Fruit fly (Drosophila melanogaster): ENCODE results near the gene Rubicon.

Rubicon gene

dm6 chrX:8721501-8721900 lies 44.6 kb downstream of the Rubicon start:
- TF ChIP-seq EcR (GFP tag; optimal IDR thresholded peaks at IDR 0.05), result no peak
- no peak for TF ChIP-seq Dll (optimal IDR thresholded peaks at IDR 0.05)

dm6 chrX:8723393-8723987 lies 46.6 kb downstream of the Rubicon start:
- TF ChIP-seq psq (optimal IDR thresholded peaks at IDR 0.05) (no peak), usp (GFP tag; optimal IDR thresholded peaks at IDR 0.05) (no peak), pan (optimal IDR thresholded peaks at IDR 0.05) (no peak), Dll (optimal IDR thresholded peaks at IDR 0.05) (no peak), CG8478 (optimal IDR thresholded peaks at IDR 0.05) (no peak), EcR (GFP tag; optimal IDR thresholded peaks at IDR 0.05) (no peak)

dm6 chrX:8724815-8725214 lies 48.0 kb downstream of the Rubicon start:
- TF ChIP-seq usp (GFP tag; optimal IDR thresholded peaks at IDR 0.05), result no peak
- TF ChIP-seq Dll (optimal IDR thresholded peaks at IDR 0.05), result no peak
- TF ChIP-seq EcR (GFP tag; optimal IDR thresholded peaks at IDR 0.05), result no peak
- TF ChIP-seq psq (optimal IDR thresholded peaks at IDR 0.05), result no peak
- TF ChIP-seq pan (optimal IDR thresholded peaks at IDR 0.05), result no peak
- no peak for TF ChIP-seq CG8478 (optimal IDR thresholded peaks at IDR 0.05)

dm6 chrX:8725238-8725637 lies 48.4 kb downstream of the Rubicon start:
- TF ChIP-seq psq (optimal IDR thresholded peaks at IDR 0.05) (no peak), pan (optimal IDR thresholded peaks at IDR 0.05) (no peak), CG8478 (optimal IDR thresholded peaks at IDR 0.05) (no peak), Dll (optimal IDR thresholded peaks at IDR 0.05) (no peak), usp (GFP tag; optimal IDR thresholded peaks at IDR 0.05) (no peak), EcR (GFP tag; optimal IDR thresholded peaks at IDR 0.05) (no peak)

- TF ChIP-seq pan (optimal IDR thresholded peaks at IDR 0.05), result no peak
- TF ChIP-seq usp (GFP tag; optimal IDR thresholded peaks at IDR 0.05), result no peak
- no peak for TF ChIP-seq Dll (optimal IDR thresholded peaks at IDR 0.05)
- TF ChIP-seq EcR (GFP tag; optimal IDR thresholded peaks at IDR 0.05), result no peak
- TF ChIP-seq CG8478 (optimal IDR thresholded peaks at IDR 0.05), result no peak
- no peak for TF ChIP-seq psq (optimal IDR thresholded peaks at IDR 0.05)
Measured at dm6 chrX:8726816-8727215, 50.0 kb downstream of the Rubicon start.

dm6 chrX:8728030-8728429 lies 51.2 kb downstream of the Rubicon start:
- TF ChIP-seq psq (optimal IDR thresholded peaks at IDR 0.05), result no peak
- no peak for TF ChIP-seq pan (optimal IDR thresholded peaks at IDR 0.05)
- no peak for TF ChIP-seq Dll (optimal IDR thresholded peaks at IDR 0.05)
- TF ChIP-seq CG8478 (optimal IDR thresholded peaks at IDR 0.05), result no peak
- no peak for TF ChIP-seq usp (GFP tag; optimal IDR thresholded peaks at IDR 0.05)
- TF ChIP-seq EcR (GFP tag; optimal IDR thresholded peaks at IDR 0.05), result no peak

- TF ChIP-seq EcR (GFP tag; optimal IDR thresholded peaks at IDR 0.05) (no peak), psq (optimal IDR thresholded peaks at IDR 0.05) (no peak), usp (GFP tag; optimal IDR thresholded peaks at IDR 0.05) (no peak), pan (optimal IDR thresholded peaks at IDR 0.05) (no peak), Dll (optimal IDR thresholded peaks at IDR 0.05) (no peak), CG8478 (optimal IDR thresholded peaks at IDR 0.05) (no peak)
Measured at dm6 chrX:8730306-8730705, 53.4 kb downstream of the Rubicon start.

All from whole organism.